Worm (Caenorhabditis elegans) whole organism, late embryonic: ENCODE measurements around the gene gcc-1.

Experiments
- ama-1 ChIP-seq: fragments of 150-350 bp; optimal IDR thresholded peaks from 2 replicates; lab custom pipeline; 2014
- ceh-45 ChIP-seq: fragments of 200-800 bp; sonication (Bioruptor generic); IDR thresholded peaks from 2 replicates; pipeline ENCODE4 v1.3.6; 2022; ENCODE audit warnings: missing genetic modification reagents, missing genetic modification characterization, missing compliant biosample characterization
- fkh-6 ChIP-seq: sonication (generic microtip); optimal IDR thresholded peaks from 2 replicates; lab custom pipeline; 2016; ENCODE audit warnings: missing genetic modification characterization, missing compliant biosample characterization
- gmeb-2 ChIP-seq: sonication (generic microtip); optimal IDR thresholded peaks from 2 replicates; lab custom pipeline; 2016; ENCODE audit warnings: missing genetic modification characterization, inconsistent platforms, missing compliant biosample characterization
- hlh-8 ChIP-seq: sonication (generic microtip); optimal IDR thresholded peaks from 2 replicates; lab custom pipeline; 2016; ENCODE audit warnings: missing genotype, missing genetic modification characterization, missing compliant biosample characterization
- nhr-11 ChIP-seq: fragments of 150-350 bp; optimal IDR thresholded peaks from 2 replicates; lab custom pipeline; 2014; ENCODE audit warnings: missing biosample characterization, missing genetic modification characterization
- tbx-2 ChIP-seq: sonication (generic microtip); optimal IDR thresholded peaks from 2 replicates; lab custom pipeline; 2016; ENCODE audit warnings: missing genetic modification characterization, missing compliant biosample characterization

DNA sequence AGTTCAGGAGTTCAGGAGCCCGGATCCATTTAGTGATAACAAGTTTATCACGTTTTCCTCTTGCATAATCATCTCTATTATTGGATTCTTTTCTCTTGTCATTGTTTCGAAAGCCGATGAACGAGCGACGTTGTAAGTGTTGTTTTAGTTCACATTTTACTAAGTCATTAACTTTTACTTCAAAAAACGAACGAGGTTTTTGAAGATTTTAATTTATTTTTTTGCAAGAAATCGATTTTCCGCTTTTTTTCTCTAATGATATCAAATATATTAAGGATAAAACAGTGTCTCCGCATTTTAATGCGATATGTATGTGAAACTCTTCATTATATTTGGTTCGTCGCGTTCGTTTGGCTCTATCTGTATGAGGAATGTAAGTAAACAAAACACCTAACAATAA lies 45.0 kb downstream of the gcc-1 start, which contains the start of gene F28B4.1:
- TF ChIP-seq ama-1 (lab: Kevin White, UChicago): no peak
- TF ChIP-seq tbx-2: no peak
- no peak for TF ChIP-seq nhr-11 (tag; lab: Kevin White, UChicago)
- no peak for TF ChIP-seq gmeb-2
- no peak for TF ChIP-seq hlh-8 (tag; lab: Kevin White, UChicago)
- no peak for TF ChIP-seq ceh-45 (GFP tag; lab: Robert Waterston, UW)
- no peak for TF ChIP-seq fkh-6 (tag; lab: Kevin White, UChicago)
